Fruit fly (Drosophila melanogaster): ENCODE measurements around the gene CG33995.

The CG33995 gene

DNA sequence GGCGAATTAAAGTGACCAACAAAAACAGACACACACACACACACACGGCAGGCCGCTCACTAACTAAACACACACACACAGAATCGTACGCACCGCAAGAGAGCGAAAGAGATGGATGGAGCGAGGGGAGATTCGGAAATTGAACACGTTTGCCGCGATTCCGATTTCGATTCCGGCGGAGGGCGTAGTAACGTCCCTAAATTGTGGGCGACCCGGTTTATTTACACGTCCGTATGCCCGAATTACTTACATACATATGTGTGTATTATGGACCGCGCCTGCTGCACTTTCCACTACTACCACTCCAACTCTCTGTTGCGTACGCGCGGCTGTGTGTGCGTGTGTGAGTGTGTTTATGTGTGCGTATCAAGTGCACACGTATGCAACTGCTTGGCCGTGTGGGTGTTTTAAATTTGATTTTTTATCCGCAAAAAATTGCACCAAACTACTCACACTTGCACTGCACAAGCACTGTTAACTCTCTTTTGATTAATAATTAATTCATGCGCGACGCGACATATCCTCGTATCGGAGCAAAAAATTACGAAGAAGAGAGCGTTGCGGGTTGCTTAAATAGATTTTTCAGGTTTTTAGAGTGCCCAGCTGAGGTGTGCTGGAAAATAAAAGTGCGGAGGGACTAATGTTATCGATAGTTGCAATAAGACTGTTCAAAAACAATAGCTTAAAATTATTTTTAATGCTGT is 50.1 kb downstream of the CG33995 start, which contains the start of gene Pgant5 (continued):
- TF ChIP-seq esg (GFP tag; conservative IDR thresholded peaks at IDR 0.05) (no peak), CG7786 (GFP tag; optimal IDR thresholded peaks at IDR 0.05) (no peak), bigmax (GFP tag; optimal IDR thresholded peaks at IDR 0.05) (no peak), CG6683 (GFP tag; optimal IDR thresholded peaks at IDR 0.05) (no peak), schlank (tag; optimal IDR thresholded peaks at IDR 0.05) (no peak), Med (GFP tag) (peak; percentile 83), Sox100B (GFP tag; optimal IDR thresholded peaks at IDR 0.05) (no peak), CG4820 (GFP tag; optimal IDR thresholded peaks at IDR 0.05) (no peak), Dip3 (GFP tag; optimal IDR thresholded peaks at IDR 0.05) (no peak), slp2 (GFP tag; optimal IDR thresholded peaks at IDR 0.05) (no peak), Stat92E (GFP tag; optimal IDR thresholded peaks at IDR 0.05) (peak in 1 of 3 experiments; percentile 47), CG16779 (GFP tag; IDR thresholded peaks at IDR 0.05) (no peak), CG14050 (GFP tag; IDR thresholded peaks at IDR 0.05) (no peak), Usf (GFP tag; optimal IDR thresholded peaks at IDR 0.05) (no peak), gro (GFP tag; optimal IDR thresholded peaks at IDR 0.05) (peak; percentile 37), lola (GFP tag; optimal IDR thresholded peaks at IDR 0.05) (peak in 1 of 3 experiments; percentile 21), bsh (GFP tag; optimal IDR thresholded peaks at IDR 0.05) (peak; percentile 0 to 31), inv (GFP tag; IDR thresholded peaks at IDR 0.05; ENCODE audit: partially characterized antibody) (peak; percentile 20; the same call in 1 of the 2 replicates), HLH4C (GFP tag; IDR thresholded peaks at IDR 0.05; ENCODE audit: partially characterized antibody) (no peak), CG11695 (GFP tag; IDR thresholded peaks at IDR 0.05) (no peak), CG1529 (GFP tag; optimal IDR thresholded peaks at IDR 0.05) (no peak), Antp (GFP tag; optimal IDR thresholded peaks at IDR 0.05) (no peak), Atf-2 (GFP tag; optimal IDR thresholded peaks at IDR 0.05) (no peak), Hand (GFP tag; optimal IDR thresholded peaks at IDR 0.05) (peak; percentile 42), CG2199 (GFP tag; IDR thresholded peaks at IDR 0.05) (no peak), z (GFP tag; IDR thresholded peaks at IDR 0.05) (0 out of 3 replicates have a peak, but pooled peaks have one; percentile 17), Hr51 (GFP tag; optimal IDR thresholded peaks at IDR 0.05) (no peak), CG7357 (GFP tag; IDR thresholded peaks at IDR 0.05) (no peak), CG4282 (GFP tag; optimal IDR thresholded peaks at IDR 0.05) (no peak), CG9727 (GFP tag; optimal IDR thresholded peaks at IDR 0.05) (no peak), bbx (GFP tag; IDR thresholded peaks at IDR 0.05; ENCODE audit: partially characterized antibody) (peak; percentile 46; the same call in 1 of the 2 replicates), CG10209 (GFP tag; optimal IDR thresholded peaks at IDR 0.05) (no peak), Lpt (GFP tag; optimal IDR thresholded peaks at IDR 0.05) (no peak), ssp (GFP tag; IDR thresholded peaks at IDR 0.05) (no peak), Fer1 (GFP tag; optimal IDR thresholded peaks at IDR 0.05) (peak; percentile 67), al (GFP tag; IDR thresholded peaks at IDR 0.05) (no peak), Xrp1 (GFP tag; IDR thresholded peaks at IDR 0.05) (no peak), Kr (GFP tag; optimal IDR thresholded peaks at IDR 0.05) (no peak), CG3163 (GFP tag; optimal IDR thresholded peaks at IDR 0.05) (peak; percentile 35), so (GFP tag; IDR thresholded peaks at IDR 0.05) (no peak), exex (tag; optimal IDR thresholded peaks at IDR 0.05) (peak; percentile 15), D (optimal IDR thresholded peaks at IDR 0.05) (peak; percentile 80), D (GFP tag; optimal IDR thresholded peaks at IDR 0.05) (no peak), Dek (tag; optimal IDR thresholded peaks at IDR 0.05) (no peak), Rfx (GFP tag; IDR thresholded peaks at IDR 0.05) (peak; percentile 20; the same call in 1 of the 2 replicates), vfl (GFP tag; optimal IDR thresholded peaks at IDR 0.05) (no peak), CG2120 (GFP tag; optimal IDR thresholded peaks at IDR 0.05) (peak; percentile 14), CG9932 (GFP tag; IDR thresholded peaks at IDR 0.05) (no peak), nerfin-2 (GFP tag; IDR thresholded peaks at IDR 0.05; ENCODE audit: partially characterized antibody) (no peak), dmrt99B (tag; optimal IDR thresholded peaks at IDR 0.05) (no peak)

All from whole organism, embryonic.